Fruit fly (Drosophila melanogaster) whole organism: ENCODE data around the gene Ykt6.

Experiments
- psq ChIP-seq: fragments of >200 bp; optimal IDR thresholded peaks from 2 replicates; lab custom pipeline; 2017
- usp ChIP-seq: fragments of >200 bp; optimal IDR thresholded peaks from 2 replicates; lab custom pipeline; 2017; ENCODE audit warnings: missing biosample characterization, missing genetic modification characterization, mixed read lengths

DNA sequence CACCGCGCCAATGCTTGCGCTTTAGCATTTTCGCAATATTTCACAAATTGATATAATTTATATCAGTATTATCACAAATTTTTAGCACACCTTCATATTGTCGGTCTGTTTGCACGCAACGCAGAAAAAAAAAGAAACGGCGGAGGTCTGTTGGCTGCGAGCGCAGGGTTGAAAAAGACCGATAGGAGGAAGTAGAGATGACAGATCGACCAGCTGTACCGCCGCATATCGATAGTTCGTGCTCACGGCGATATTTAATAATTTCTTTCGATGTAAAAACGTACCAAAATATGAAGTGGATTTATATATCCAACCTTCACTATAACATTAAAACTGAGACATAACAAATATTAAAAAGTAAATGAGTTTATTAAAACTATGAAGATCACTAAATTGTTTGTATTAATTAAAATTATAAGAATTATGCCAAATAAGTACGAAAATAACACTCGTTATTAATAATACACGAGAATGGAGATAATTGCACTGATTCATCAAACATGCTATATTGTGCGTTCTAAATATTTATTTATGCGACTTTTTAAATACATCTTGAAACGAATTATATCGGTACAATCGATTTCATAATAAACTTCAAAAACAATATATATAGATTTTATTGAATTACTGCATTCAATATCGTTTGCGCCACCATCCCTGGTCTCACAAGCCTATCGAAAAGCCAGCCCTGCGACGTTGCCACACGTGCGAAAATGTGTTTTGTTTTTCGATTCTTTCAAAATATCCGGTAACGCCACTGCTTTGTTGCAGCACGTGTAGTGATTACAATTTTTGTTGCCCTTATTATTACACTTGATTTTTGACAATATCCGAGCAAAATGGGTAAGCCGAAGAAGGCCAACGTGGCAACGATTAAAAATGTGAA is 18.8 kb upstream of the Ykt6 start, which contains the start of the genes RpS6 and bys:
- TF ChIP-seq psq (lab: Kevin White, UChicago) (no peak), usp (GFP tag; lab: Kevin White, UChicago) (no peak)
